Worm (Caenorhabditis elegans) whole organism, L1 larva: ENCODE results near the gene F40F8.1.
A peak's percentile ranks its signal among the peaks of the same experiment; 100 is the strongest.

Source experiments
- C34B4.2 ChIP-seq: sonication (generic microtip); optimal IDR thresholded peaks from 2 replicates; lab custom pipeline; 2017; ENCODE audit warnings: mild to moderate bottlenecking, missing genetic modification characterization, missing compliant biosample characterization
- Y116A8C.19 ChIP-seq: sonication (generic microtip); optimal IDR thresholded peaks from 2 replicates; lab custom pipeline; 2016; ENCODE audit warnings: missing compliant biosample characterization, missing genetic modification characterization, borderline replicate concordance
- aha-1 ChIP-seq: fragments of 150-350 bp; optimal IDR thresholded peaks from 2 replicates; lab custom pipeline; 2014; ENCODE audit warnings: missing biosample characterization, missing genetic modification characterization
- alr-1 ChIP-seq: fragments of 200-800 bp; sonication (Bioruptor generic); optimal IDR thresholded peaks from 2 replicates; lab custom pipeline; 2018; ENCODE audit warnings: borderline replicate concordance, mild to moderate bottlenecking, missing genetic modification characterization, missing compliant biosample characterization
- ama-1 ChIP-seq: fragments of 150-350 bp; optimal IDR thresholded peaks from 2 replicates; lab custom pipeline; 2014
- blmp-1 ChIP-seq: fragments of 150-350 bp; optimal IDR thresholded peaks from 2 replicates; lab custom pipeline; 2014; ENCODE audit warnings: missing biosample characterization, missing genetic modification characterization
- ceh-63 ChIP-seq: fragments of 200-800 bp; sonication (Bioruptor generic); optimal IDR thresholded peaks from 2 replicates; lab custom pipeline; 2018; ENCODE audit warnings: mild to moderate bottlenecking, missing genetic modification characterization, missing compliant biosample characterization
- ceh-8 ChIP-seq: fragments of 200-800 bp; sonication (Bioruptor generic); optimal IDR thresholded peaks from 2 replicates; lab custom pipeline; 2018; ENCODE audit warnings: mild to moderate bottlenecking, missing genetic modification characterization, moderate library complexity, missing compliant biosample characterization
- ceh-88 ChIP-seq: fragments of 200-800 bp; sonication (Bioruptor generic); IDR thresholded peaks from 2 replicates; pipeline ENCODE4 v1.3.6; 2022; ENCODE audit warnings: missing genetic modification characterization, missing compliant biosample characterization
- ceh-90 ChIP-seq: sonication (generic microtip); optimal IDR thresholded peaks from 2 replicates; lab custom pipeline; 2016; ENCODE audit warnings: missing genetic modification characterization, missing compliant biosample characterization
- dsc-1 ChIP-seq: sonication (generic microtip); optimal IDR thresholded peaks from 2 replicates; lab custom pipeline; 2016; ENCODE audit warnings: mild to moderate bottlenecking, missing genetic modification characterization, missing compliant biosample characterization
- efl-1 ChIP-seq, 4 experiments: fragments of 150-350 bp; optimal IDR thresholded peaks in 3 of 4; peaks in 1 of 4; 1 replicate in 1 of 4; 2 replicates in 3 of 4; lab custom pipeline; 2014; ENCODE audit warnings: missing biosample characterization in 2 of 4, missing genetic modification characterization in 2 of 4, missing genetic modification reagents in 2 of 4
- efl-3 ChIP-seq: fragments of 200-800 bp; sonication (Bioruptor generic); optimal IDR thresholded peaks from 2 replicates; lab custom pipeline; 2018; ENCODE audit warnings: mild to moderate bottlenecking, missing genetic modification characterization, missing compliant biosample characterization
- egl-13 ChIP-seq: sonication (generic microtip); optimal IDR thresholded peaks from 2 replicates; lab custom pipeline; 2016; ENCODE audit warnings: missing genotype, missing genetic modification reagents, missing genetic modification characterization, missing compliant biosample characterization
- egl-27 ChIP-seq, 2 experiments: fragments of 150-350 bp in 1 of 2; sonication (generic microtip); optimal IDR thresholded peaks; 3 replicates each; lab custom pipeline; 2017 to 2018; ENCODE audit warnings: missing biosample characterization in 2 of 2, missing genetic modification characterization in 2 of 2, missing genetic modification reagents in 2 of 2
- elt-3 ChIP-seq, 6 experiments: fragments of 150-350 bp in 1 of 6; sonication (generic microtip); optimal IDR thresholded peaks; 2 replicates each; lab custom pipeline; 2017 to 2018; ENCODE audit warnings: missing biosample characterization in 6 of 6, missing genetic modification characterization in 6 of 6, inconsistent platforms in 1 of 6
- ets-5 ChIP-seq: fragments of 200-800 bp; sonication (Bioruptor generic); IDR thresholded peaks from 2 replicates; pipeline ENCODE4 v1.3.6; 2022; ENCODE audit warnings: missing genetic modification characterization, missing compliant biosample characterization
- fkh-10 ChIP-seq: sonication (generic microtip); optimal IDR thresholded peaks from 2 replicates; lab custom pipeline; 2017; ENCODE audit warnings: missing biosample characterization, missing genetic modification reagents, missing genetic modification characterization
- fkh-8 ChIP-seq: sonication (generic microtip); optimal IDR thresholded peaks from 2 replicates; lab custom pipeline; 2016; ENCODE audit warnings: mild to moderate bottlenecking, missing genetic modification characterization, missing compliant biosample characterization
- fos-1 ChIP-seq: fragments of 150-350 bp; optimal IDR thresholded peaks from 2 replicates; lab custom pipeline; 2014; ENCODE audit warnings: missing biosample characterization, missing genetic modification characterization
- grh-1 ChIP-seq: fragments of 200-800 bp; sonication (Bioruptor generic); IDR thresholded peaks from 2 replicates; pipeline ENCODE4 v1.3.6; 2022; ENCODE audit warnings: missing genetic modification reagents, missing genetic modification characterization, missing compliant biosample characterization
- hlh-4 ChIP-seq: sonication (generic microtip); optimal IDR thresholded peaks from 2 replicates; lab custom pipeline; 2016; ENCODE audit warnings: mild to moderate bottlenecking, missing genetic modification characterization, missing compliant biosample characterization
- hpl-2 ChIP-seq: fragments of 150-350 bp; optimal IDR thresholded peaks from 2 replicates; lab custom pipeline; 2014; ENCODE audit warnings: missing biosample characterization, missing genetic modification reagents, missing genetic modification characterization
- irx-1 ChIP-seq: sonication (generic microtip); optimal IDR thresholded peaks from 2 replicates; lab custom pipeline; 2016; ENCODE audit warnings: missing genetic modification characterization, missing compliant biosample characterization
- isw-1 ChIP-seq: fragments of 200-800 bp; sonication (Bioruptor generic); IDR thresholded peaks from 2 replicates; pipeline ENCODE4 v1.3.6; 2022; ENCODE audit warnings: missing genetic modification characterization, missing compliant biosample characterization
- lin-14 ChIP-seq: fragments of 200-800 bp; sonication (Bioruptor generic); optimal IDR thresholded peaks from 2 replicates; lab custom pipeline; 2018; ENCODE audit warnings: mild to moderate bottlenecking, missing genetic modification characterization, moderate library complexity, missing compliant biosample characterization
- lin-39 ChIP-seq: fragments of 150-350 bp; optimal IDR thresholded peaks from 2 replicates; lab custom pipeline; 2014; ENCODE audit warnings: missing biosample characterization, missing genetic modification reagents, missing genetic modification characterization
- lsy-2 ChIP-seq, 2 experiments: fragments of 150-350 bp; optimal IDR thresholded peaks; 2 replicates each; lab custom pipeline; 2014; ENCODE audit warnings: missing biosample characterization in 2 of 2, missing genetic modification characterization in 2 of 2
- mef-2 ChIP-seq: fragments of 150-350 bp; optimal IDR thresholded peaks from 2 replicates; lab custom pipeline; 2014; ENCODE audit warnings: missing biosample characterization, missing genetic modification characterization
- nhr-12 ChIP-seq: sonication (generic microtip); optimal IDR thresholded peaks from 2 replicates; lab custom pipeline; 2017; ENCODE audit warnings: missing biosample characterization, missing genetic modification characterization
- nhr-20 ChIP-seq: sonication (generic microtip); optimal IDR thresholded peaks from 2 replicates; lab custom pipeline; 2016; ENCODE audit warnings: mild to moderate bottlenecking, missing genetic modification characterization, missing compliant biosample characterization
- nhr-237 ChIP-seq: fragments of 150-350 bp; optimal IDR thresholded peaks from 2 replicates; lab custom pipeline; 2014; ENCODE audit warnings: missing biosample characterization, missing genetic modification characterization
- nhr-28 ChIP-seq: fragments of 150-350 bp; optimal IDR thresholded peaks from 2 replicates; lab custom pipeline; 2014; ENCODE audit warnings: missing biosample characterization, missing genetic modification characterization
- nhr-76 ChIP-seq: sonication (generic microtip); optimal IDR thresholded peaks from 2 replicates; lab custom pipeline; 2017; ENCODE audit warnings: missing biosample characterization, missing genetic modification characterization
- nhr-77 ChIP-seq: fragments of 150-350 bp; optimal IDR thresholded peaks from 2 replicates; lab custom pipeline; 2014; ENCODE audit warnings: missing biosample characterization, missing genetic modification characterization
- nhr-90 ChIP-seq: sonication (generic microtip); optimal IDR thresholded peaks from 2 replicates; lab custom pipeline; 2016; ENCODE audit warnings: mild to moderate bottlenecking, missing genetic modification characterization, missing compliant biosample characterization; ENCODE audit not compliant: poor library complexity
- pax-3 ChIP-seq: fragments of 200-800 bp; sonication (Bioruptor generic); optimal IDR thresholded peaks from 2 replicates; lab custom pipeline; 2018; ENCODE audit warnings: mild to moderate bottlenecking, missing genetic modification characterization, moderate library complexity, missing compliant biosample characterization
- pqm-1 ChIP-seq: sonication (generic microtip); optimal IDR thresholded peaks from 3 replicates; lab custom pipeline; 2017; ENCODE audit warnings: missing biosample characterization, missing genetic modification characterization
- rnt-1 ChIP-seq: sonication (generic microtip); optimal IDR thresholded peaks from 2 replicates; lab custom pipeline; 2016; ENCODE audit warnings: mild to moderate bottlenecking, missing genetic modification characterization, moderate library complexity, missing compliant biosample characterization
- snu-23 ChIP-seq: sonication (generic microtip); optimal IDR thresholded peaks from 2 replicates; lab custom pipeline; 2016; ENCODE audit warnings: missing genetic modification characterization, missing compliant biosample characterization
- swsn-7 ChIP-seq: sonication (generic microtip); optimal IDR thresholded peaks from 2 replicates; lab custom pipeline; 2016; ENCODE audit warnings: missing genetic modification characterization, missing compliant biosample characterization
- tbx-2 ChIP-seq: sonication (generic microtip); optimal IDR thresholded peaks from 2 replicates; lab custom pipeline; 2016; ENCODE audit warnings: missing genetic modification characterization, missing compliant biosample characterization
- tlp-1 ChIP-seq: fragments of 150-350 bp; optimal IDR thresholded peaks from 2 replicates; lab custom pipeline; 2014; ENCODE audit warnings: missing biosample characterization, missing genetic modification characterization
- unc-62 ChIP-seq: fragments of 150-350 bp; optimal IDR thresholded peaks from 2 replicates; lab custom pipeline; 2014; ENCODE audit warnings: missing biosample characterization, missing genetic modification reagents, missing genetic modification characterization
- unc-86 ChIP-seq: sonication (generic microtip); optimal IDR thresholded peaks from 2 replicates; lab custom pipeline; 2016; ENCODE audit warnings: missing genetic modification characterization, missing compliant biosample characterization
- unc-98 ChIP-seq: fragments of 200-800 bp; sonication (Bioruptor generic); IDR thresholded peaks from 2 replicates; pipeline ENCODE4 v1.3.6; 2022; ENCODE audit warnings: missing genetic modification characterization, missing compliant biosample characterization
- vab-15 ChIP-seq: sonication (generic microtip); optimal IDR thresholded peaks from 2 replicates; lab custom pipeline; 2017; ENCODE audit warnings: missing genotype, mild to moderate bottlenecking, missing genetic modification characterization, missing compliant biosample characterization
- xbp-1 ChIP-seq: sonication (generic microtip); optimal IDR thresholded peaks from 2 replicates; lab custom pipeline; 2016; ENCODE audit warnings: missing genetic modification characterization, missing compliant biosample characterization
- zag-1 ChIP-seq: fragments of 150-350 bp; optimal IDR thresholded peaks from 2 replicates; lab custom pipeline; 2014; ENCODE audit warnings: missing biosample characterization, missing genetic modification characterization
- zip-4 ChIP-seq: fragments of 200-800 bp; sonication (Bioruptor generic); optimal IDR thresholded peaks from 2 replicates; lab custom pipeline; 2018; ENCODE audit warnings: mild to moderate bottlenecking, missing genetic modification characterization, moderate library complexity, missing compliant biosample characterization
- ztf-11 ChIP-seq, 2 experiments: sonication (generic microtip); optimal IDR thresholded peaks; 2 replicates each; lab custom pipeline; 2016 to 2017; ENCODE audit warnings: missing genetic modification characterization in 2 of 2, missing biosample characterization in 1 of 2, missing compliant biosample characterization in 1 of 2
- ztf-4 ChIP-seq: fragments of 150-350 bp; optimal IDR thresholded peaks from 2 replicates; lab custom pipeline; 2014; ENCODE audit warnings: missing biosample characterization, missing genetic modification characterization

Gene F40F8.1

ce11 chrII:11097154-11097887, 30.1 kb upstream of the F40F8.1 start, which contains the start of the genes rpl-36.A and nuo-1 (continued):
- TF ChIP-seq pqm-1 = no peak
- TF ChIP-seq nhr-77 = peak; percentile 76
- no peak for TF ChIP-seq egl-13 (tag; lab: Kevin White, UChicago)
- peak; percentile 54 for TF ChIP-seq nhr-90 (tag; lab: Kevin White, UChicago)
- TF ChIP-seq dsc-1 (tag; lab: Kevin White, UChicago) = peak; percentile 55
- TF ChIP-seq zag-1 = no peak
- no peak for TF ChIP-seq nhr-76 (tag; lab: Kevin White, UChicago)
- peak; percentile 58 for TF ChIP-seq grh-1 (GFP tag; lab: Robert Waterston, UW)
- TF ChIP-seq alr-1 (tag; lab: Kevin White, UChicago) = no peak
- peak; percentile 85 for TF ChIP-seq nhr-20 (tag; lab: Kevin White, UChicago)
- TF ChIP-seq vab-15 = peak; percentile 29
- no peak for TF ChIP-seq hlh-4 (tag; lab: Kevin White, UChicago)
- TF ChIP-seq ets-5 (GFP tag; lab: Robert Waterston, UW) = no peak
- peak; percentile 56 for TF ChIP-seq nhr-237 (tag; lab: Kevin White, UChicago)
- TF ChIP-seq pax-3 = no peak
- peak; percentile 77 for TF ChIP-seq tbx-2
- peak; percentile 97 for TF ChIP-seq blmp-1 (tag; lab: Kevin White, UChicago)
- peak; percentile 79 for TF ChIP-seq xbp-1 (tag; lab: Kevin White, UChicago)
- peak; percentile 69 for TF ChIP-seq unc-86 (tag; lab: Kevin White, UChicago)
- TF ChIP-seq efl-3 = no peak
- no peak for TF ChIP-seq aha-1 (tag; lab: Kevin White, UChicago)
- TF ChIP-seq C34B4.2 (tag; lab: Kevin White, UChicago) = no peak
- no peak for TF ChIP-seq ceh-88 (GFP tag; lab: Robert Waterston, UW)
- TF ChIP-seq lin-14 (GFP tag; lab: Kevin White, UChicago) = peak; percentile 88
- TF ChIP-seq fos-1 = peak; percentile 73
- no peak for TF ChIP-seq zip-4 (GFP tag; lab: Kevin White, UChicago)
- TF ChIP-seq unc-98 (GFP tag; lab: Robert Waterston, UW) = no peak
- no peak for TF ChIP-seq tlp-1 (tag; lab: Kevin White, UChicago)
- no peak for TF ChIP-seq egl-27 (tag; optimal IDR thresholded peaks at IDR 0.05; lab: Kevin White, UChicago)
- TF ChIP-seq ceh-63 (GFP tag; lab: Kevin White, UChicago) = no peak
- no peak for TF ChIP-seq ceh-90 (tag; lab: Kevin White, UChicago)
- peak; percentile 25 for TF ChIP-seq fkh-10 (GFP tag; lab: Kevin White, UChicago)
- peak; percentile 15 for TF ChIP-seq mef-2
- no peak for TF ChIP-seq nhr-12 (tag; lab: Kevin White, UChicago)
- peak; percentile 85 for TF ChIP-seq isw-1
- peak; percentile 84 for TF ChIP-seq rnt-1 (tag; lab: Kevin White, UChicago)
- TF ChIP-seq hpl-2 (GFP tag; lab: Kevin White, UChicago) = peak; percentile 55
- TF ChIP-seq elt-3 (tag; optimal IDR thresholded peaks at IDR 0.05; lab: Kevin White, UChicago) = peak in 3 of 6 experiments; percentile 3 to 83 (median 41)
- no peak for TF ChIP-seq Y116A8C.19
- peak; percentile 51 for TF ChIP-seq irx-1 (tag; lab: Kevin White, UChicago)
- TF ChIP-seq efl-1 (optimal IDR thresholded peaks at IDR 0.05; lab: Kevin White, UChicago) = peak; percentile 88 to 91
- peak; percentile 82 to 98 for TF ChIP-seq efl-1 (GFP tag; optimal IDR thresholded peaks at IDR 0.05 in 1 of 2; lab: Kevin White, UChicago)
- TF ChIP-seq, all 84 proteins: peak for 48

- TF ChIP-seq aha-1 (tag; lab: Kevin White, UChicago) = no peak
- no peak for TF ChIP-seq ztf-4
- no peak for TF ChIP-seq fkh-8 (tag; lab: Kevin White, UChicago)
- TF ChIP-seq fkh-10 (GFP tag; lab: Kevin White, UChicago) = no peak
- no peak for TF ChIP-seq ama-1 (lab: Kevin White, UChicago)
- no peak for TF ChIP-seq unc-62 (GFP tag; lab: Kevin White, UChicago)
- TF ChIP-seq snu-23 (GFP tag; lab: Kevin White, UChicago) = no peak
- TF ChIP-seq lin-39 (tag; lab: Kevin White, UChicago) = no peak
- TF ChIP-seq nhr-28 (tag; lab: Kevin White, UChicago) = no peak
- TF ChIP-seq lsy-2 (tag; optimal IDR thresholded peaks at IDR 0.05; lab: Kevin White, UChicago) = no peak
- no peak for TF ChIP-seq ztf-11 (tag; optimal IDR thresholded peaks at IDR 0.05; lab: Kevin White, UChicago)
- no peak for TF ChIP-seq ceh-8 (GFP tag; lab: Kevin White, UChicago)
- no peak for TF ChIP-seq swsn-7 (tag; lab: Kevin White, UChicago)
Measured at ce11 chrII:11099841-11100240, 27.6 kb upstream of the F40F8.1 start, which contains the start of gene C09H10.4. TSS of gene C09H10.4 (plus strand) at chrII:11100141.
